Fruit fly (Drosophila melanogaster): Measurements from ENCODE around the gene Nfs1.
A peak's percentile ranks its signal among the peaks of the same experiment; 100 is the strongest.

The Nfs1 gene

DNA sequence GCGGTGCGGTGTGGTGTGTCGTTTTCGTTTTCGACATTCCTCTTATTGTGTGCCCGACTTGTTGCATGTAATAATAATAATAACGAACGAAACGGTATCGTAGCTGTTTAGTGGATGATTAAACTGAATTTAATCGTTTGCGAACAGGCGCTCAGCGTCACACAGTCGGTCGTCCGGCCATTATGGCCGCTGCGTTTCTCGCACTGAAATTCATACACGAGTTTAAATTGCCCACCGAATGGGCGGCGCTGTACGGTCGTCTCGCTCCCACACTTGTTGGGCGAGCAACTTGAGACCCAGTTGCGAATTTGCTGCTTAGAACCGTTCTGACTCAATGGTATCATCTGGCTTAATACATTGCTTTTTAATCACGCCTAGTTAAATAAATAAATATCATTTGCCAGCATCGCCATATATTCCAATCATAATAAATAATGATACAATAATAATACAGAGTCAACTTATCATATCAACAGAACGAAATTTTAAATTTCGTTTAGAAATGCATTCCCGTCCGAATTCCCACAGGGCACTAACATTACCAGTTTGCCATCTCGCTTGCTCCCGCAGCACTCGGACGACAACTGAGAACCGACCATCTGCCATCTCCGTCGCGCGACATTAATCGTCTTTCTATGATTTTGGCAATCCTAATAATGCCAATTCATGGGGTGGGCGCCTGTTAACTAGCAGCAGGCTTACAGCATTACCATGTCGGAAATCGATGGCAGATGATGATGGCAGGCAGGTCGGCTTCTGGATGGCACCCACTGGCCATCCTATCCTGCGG, 11.6 kb downstream of the Nfs1 start (continued):
- peak; percentile 89 for TF ChIP-seq HHEX (GFP tag; optimal IDR thresholded peaks at IDR 0.05)
- no peak for TF ChIP-seq CG2889 (GFP tag; IDR thresholded peaks at IDR 0.05)
- no peak for TF ChIP-seq CG32767 (GFP tag; IDR thresholded peaks at IDR 0.05)
- TF ChIP-seq HmgD (GFP tag; optimal IDR thresholded peaks at IDR 0.05), result no peak
- no peak for TF ChIP-seq CG16813 (GFP tag; IDR thresholded peaks at IDR 0.05; ENCODE audit: partially characterized antibody)
- TF ChIP-seq peb (GFP tag; IDR thresholded peaks at IDR 0.05), result no peak
- TF ChIP-seq jing (GFP tag; optimal IDR thresholded peaks at IDR 0.05), result no peak
- TF ChIP-seq pnt (GFP tag; optimal IDR thresholded peaks at IDR 0.05), result peak; percentile 67
- TF ChIP-seq kay (GFP tag; optimal IDR thresholded peaks at IDR 0.05), result peak; percentile 89
- TF ChIP-seq CG3163 (GFP tag; optimal IDR thresholded peaks at IDR 0.05), result no peak
- peak; percentile 50 for TF ChIP-seq Hmx (GFP tag; optimal IDR thresholded peaks at IDR 0.05)
- peak; percentile 93 for TF ChIP-seq B-H2 (GFP tag; optimal IDR thresholded peaks at IDR 0.05)
- no peak for TF ChIP-seq gt (GFP tag; IDR thresholded peaks at IDR 0.05)
- peak in 1 of 3 experiments; percentile 92 for TF ChIP-seq lola (GFP tag; optimal IDR thresholded peaks at IDR 0.05)
- peak; percentile 95 for TF ChIP-seq CG7839 (tag; optimal IDR thresholded peaks at IDR 0.05)
- TF ChIP-seq pros (GFP tag; optimal IDR thresholded peaks at IDR 0.05), result no peak
- TF ChIP-seq CkIIα-i1 (GFP tag; IDR thresholded peaks at IDR 0.05), result no peak
- no peak for TF ChIP-seq sr (GFP tag; IDR thresholded peaks at IDR 0.05)
- TF ChIP-seq Dad (GFP tag; optimal IDR thresholded peaks at IDR 0.05), result peak; percentile 68
- TF ChIP-seq CG7987 (GFP tag; optimal IDR thresholded peaks at IDR 0.05), result peak; percentile 30
- peak; percentile 73 for TF ChIP-seq Jarid2 (GFP tag; optimal IDR thresholded peaks at IDR 0.05)
- no peak for TF ChIP-seq ken (GFP tag; IDR thresholded peaks at IDR 0.05)
- TF ChIP-seq Hey (tag; optimal IDR thresholded peaks at IDR 0.05), result peak; percentile 66
- TF ChIP-seq Vsx1 (GFP tag; optimal IDR thresholded peaks at IDR 0.05), result peak; percentile 92
- TF ChIP-seq rib (GFP tag; IDR thresholded peaks at IDR 0.05), result no peak
- TF ChIP-seq ttk (GFP tag; IDR thresholded peaks at IDR 0.05), result no peak
- no peak for TF ChIP-seq gro (GFP tag; optimal IDR thresholded peaks at IDR 0.05)
- TF ChIP-seq Side (GFP tag; optimal IDR thresholded peaks at IDR 0.05), result peak; percentile 29
- no peak for TF ChIP-seq seq (GFP tag; IDR thresholded peaks at IDR 0.05)
- no peak for TF ChIP-seq CG6791 (GFP tag; IDR thresholded peaks at IDR 0.05; ENCODE audit: partially characterized antibody)
- no peak for TF ChIP-seq CG32772 (GFP tag; IDR thresholded peaks at IDR 0.05)
- TF ChIP-seq CG10267 (tag; optimal IDR thresholded peaks at IDR 0.05), result peak; percentile 85
- TF ChIP-seq Hmr (GFP tag; optimal IDR thresholded peaks at IDR 0.05), result peak; percentile 95
- TF ChIP-seq hbn (GFP tag; IDR thresholded peaks at IDR 0.05; ENCODE audit: partially characterized antibody), result no peak
- TF ChIP-seq Mrtf (GFP tag; IDR thresholded peaks at IDR 0.05), result no peak
- no peak for TF ChIP-seq CG33213 (GFP tag; optimal IDR thresholded peaks at IDR 0.05)
- TF ChIP-seq ash1 (GFP tag; optimal IDR thresholded peaks at IDR 0.05), result no peak
- no peak for TF ChIP-seq zfh1 (GFP tag; IDR thresholded peaks at IDR 0.05)
- TF ChIP-seq Ets65A (GFP tag), result peak; percentile 93
- TF ChIP-seq CG11398 (GFP tag; optimal IDR thresholded peaks at IDR 0.05), result peak; percentile 56
- no peak for TF ChIP-seq CG17612 (GFP tag; IDR thresholded peaks at IDR 0.05)
- TF ChIP-seq D19B (GFP tag; optimal IDR thresholded peaks at IDR 0.05), result peak; percentile 67
- TF ChIP-seq esg (GFP tag; conservative IDR thresholded peaks at IDR 0.05), result no peak
- no peak for TF ChIP-seq gsb (GFP tag; IDR thresholded peaks at IDR 0.05)
- no peak for TF ChIP-seq MBD-R2 (GFP tag; IDR thresholded peaks at IDR 0.05)
- peak; percentile 34 for TF ChIP-seq Mes4 (GFP tag; optimal IDR thresholded peaks at IDR 0.05)
- TF ChIP-seq CG8944 (GFP tag; optimal IDR thresholded peaks at IDR 0.05), result peak; percentile 59
- TF ChIP-seq CrebB (tag; optimal IDR thresholded peaks at IDR 0.05), result peak; percentile 92
- no peak for TF ChIP-seq CG10321 (GFP tag; IDR thresholded peaks at IDR 0.05)
- no peak for TF ChIP-seq wdn (GFP tag; IDR thresholded peaks at IDR 0.05)
- peak; percentile 89 for TF ChIP-seq CG16815 (GFP tag; optimal IDR thresholded peaks at IDR 0.05)

Measured in whole organism, embryonic.